Worm (Caenorhabditis elegans) whole organism, L1 larva: Measurements from ENCODE around the gene srw-56.

Source experiments
- Y116A8C.19 ChIP-seq: sonication (generic microtip); optimal IDR thresholded peaks from 2 replicates; lab custom pipeline; 2016; ENCODE audit warnings: missing compliant biosample characterization, missing genetic modification characterization, borderline replicate concordance
- egl-27 ChIP-seq, 2 experiments: fragments of 150-350 bp in 1 of 2; sonication (generic microtip); optimal IDR thresholded peaks; 3 replicates each; lab custom pipeline; 2017 to 2018; ENCODE audit warnings: missing biosample characterization in 2 of 2, missing genetic modification characterization in 2 of 2, missing genetic modification reagents in 2 of 2
- fkh-10 ChIP-seq: sonication (generic microtip); optimal IDR thresholded peaks from 2 replicates; lab custom pipeline; 2017; ENCODE audit warnings: missing biosample characterization, missing genetic modification reagents, missing genetic modification characterization
- isw-1 ChIP-seq: fragments of 200-800 bp; sonication (Bioruptor generic); IDR thresholded peaks from 2 replicates; pipeline ENCODE4 v1.3.6; 2022; ENCODE audit warnings: missing genetic modification characterization, missing compliant biosample characterization
- lin-15B ChIP-seq: fragments of 150-350 bp; sonication (generic microtip); optimal IDR thresholded peaks from 3 replicates; lab custom pipeline; 2014; ENCODE audit warnings: missing biosample characterization, missing genetic modification characterization
- lin-39 ChIP-seq: fragments of 150-350 bp; optimal IDR thresholded peaks from 2 replicates; lab custom pipeline; 2014; ENCODE audit warnings: missing biosample characterization, missing genetic modification reagents, missing genetic modification characterization
- lir-3 ChIP-seq: sonication (generic microtip); optimal IDR thresholded peaks from 2 replicates; lab custom pipeline; 2016; ENCODE audit warnings: mild to moderate bottlenecking, missing genetic modification characterization, moderate library complexity, missing compliant biosample characterization; ENCODE audit not compliant: poor library complexity
- nhr-12 ChIP-seq: sonication (generic microtip); optimal IDR thresholded peaks from 2 replicates; lab custom pipeline; 2017; ENCODE audit warnings: missing biosample characterization, missing genetic modification characterization
- nhr-77 ChIP-seq: fragments of 150-350 bp; optimal IDR thresholded peaks from 2 replicates; lab custom pipeline; 2014; ENCODE audit warnings: missing biosample characterization, missing genetic modification characterization
- pag-3 ChIP-seq: sonication (generic microtip); optimal IDR thresholded peaks from 2 replicates; lab custom pipeline; 2017; ENCODE audit warnings: missing genetic modification characterization, mild to moderate bottlenecking, missing compliant biosample characterization, antibody characterized with exemption, borderline replicate concordance; ENCODE audit not compliant: insufficient read depth
- pqm-1 ChIP-seq: sonication (generic microtip); optimal IDR thresholded peaks from 3 replicates; lab custom pipeline; 2017; ENCODE audit warnings: missing biosample characterization, missing genetic modification characterization
- snpc-4 ChIP-seq: fragments of 150-350 bp; optimal IDR thresholded peaks from 2 replicates; lab custom pipeline; 2014; ENCODE audit warnings: missing biosample characterization, missing genetic modification characterization
- snu-23 ChIP-seq: sonication (generic microtip); optimal IDR thresholded peaks from 2 replicates; lab custom pipeline; 2016; ENCODE audit warnings: missing genetic modification characterization, missing compliant biosample characterization

ce11 chrV:15957098-15957497, 4.4 kb upstream of the srw-56 start, which contains the start of gene F36G9.3:
- TF ChIP-seq Y116A8C.19 = no peak
- TF ChIP-seq fkh-10 (GFP tag; lab: Kevin White, UChicago) = no peak
- no peak for TF ChIP-seq lin-15B (tag; lab: Kevin White, UChicago)
- no peak for TF ChIP-seq lin-39 (tag; lab: Kevin White, UChicago)
- no peak for TF ChIP-seq nhr-12
- TF ChIP-seq snu-23 (GFP tag; lab: Kevin White, UChicago) = no peak
- TF ChIP-seq egl-27 (tag; optimal IDR thresholded peaks at IDR 0.05; lab: Kevin White, UChicago) = no peak
- TF ChIP-seq pqm-1 (tag; lab: Kevin White, UChicago) = no peak
- TF ChIP-seq lir-3 (tag; lab: Kevin White, UChicago) = no peak
- TF ChIP-seq snpc-4 = no peak
- TF ChIP-seq isw-1 (GFP tag; lab: Robert Waterston, UW) = no peak
- no peak for TF ChIP-seq pag-3
- TF ChIP-seq nhr-77 (tag; lab: Kevin White, UChicago) = no peak
